Fruit fly (Drosophila melanogaster) whole organism, adult: Measurements from ENCODE around the gene CG31832.

Experiments
- CG14711 ChIP-seq: fragments of 200-800 bp; sonication (Bioruptor generic); optimal IDR thresholded peaks from 2 replicates; lab custom pipeline; 2018; ENCODE audit warnings: missing biosample characterization, mild to moderate bottlenecking, missing genetic modification characterization, moderate library complexity
- CG33017 ChIP-seq: fragments of 200-800 bp; sonication (Bioruptor generic); optimal IDR thresholded peaks from 2 replicates; lab custom pipeline; 2018; ENCODE audit warnings: missing biosample characterization, mild to moderate bottlenecking, missing genetic modification characterization, moderate library complexity
- CG7101 ChIP-seq: fragments of 200-800 bp; sonication (Bioruptor generic); optimal IDR thresholded peaks from 2 replicates; lab custom pipeline; 2018; ENCODE audit warnings: missing biosample characterization, mild to moderate bottlenecking, missing genetic modification characterization, moderate library complexity
- Clk ChIP-seq: fragments of 200-800 bp; sonication (Bioruptor generic); optimal IDR thresholded peaks from 2 replicates; lab custom pipeline; 2017; ENCODE audit warnings: missing biosample characterization, missing genetic modification characterization
- cnc ChIP-seq, 2 experiments: fragments of >200 bp; optimal IDR thresholded peaks; 2 replicates each; lab custom pipeline; 2017
- tj ChIP-seq: fragments of 200-800 bp; sonication (Bioruptor generic); optimal IDR thresholded peaks from 3 replicates; lab custom pipeline; 2017; ENCODE audit warnings: missing biosample characterization, mild to moderate bottlenecking, missing genetic modification characterization, moderate library complexity

dm6 chr2L:15008034-15008433, 23.5 kb downstream of the CG31832 start:
- TF ChIP-seq CG7101 (tag; lab: Kevin White, UChicago), result no peak
- TF ChIP-seq CG14711 (tag; lab: Kevin White, UChicago), result no peak
- TF ChIP-seq cnc (optimal IDR thresholded peaks at IDR 0.05; lab: Kevin White, UChicago), result no peak
- no peak for TF ChIP-seq tj (GFP tag; lab: Kevin White, UChicago)
- TF ChIP-seq CG33017, result no peak
- no peak for TF ChIP-seq Clk (GFP tag; lab: Kevin White, UChicago)
